Fruit fly (Drosophila melanogaster) whole organism, embryonic: Measurements from ENCODE around the gene Tailor.

Experiments
- CG10431 ChIP-seq: fragments of 200-800 bp; sonication (Bioruptor generic); optimal IDR thresholded peaks from 3 replicates; lab custom pipeline; 2018; ENCODE audit warnings: missing biosample characterization, mild to moderate bottlenecking, missing genetic modification characterization
- CG13424 ChIP-seq: fragments of 200-800 bp; sonication (Bioruptor generic); optimal IDR thresholded peaks from 2 replicates; lab custom pipeline; 2019; ENCODE audit warnings: missing biosample characterization, mild to moderate bottlenecking, missing genetic modification characterization, moderate library complexity
- CG14014 ChIP-seq: fragments of 200-800 bp; sonication (Bioruptor generic); IDR thresholded peaks from 2 replicates; pipeline ENCODE4 v1.3.6; 2022; ENCODE audit warnings: missing biosample characterization, missing genetic modification characterization
- CG15479 ChIP-seq: fragments of 200-800 bp; sonication (Bioruptor generic); optimal IDR thresholded peaks from 3 replicates; lab custom pipeline; 2019; ENCODE audit warnings: missing biosample characterization, mild to moderate bottlenecking, missing genetic modification characterization, moderate library complexity
- chif ChIP-seq, 2 experiments: fragments of 200-800 bp; sonication (Bioruptor generic); optimal IDR thresholded peaks; 3 replicates each; lab custom pipeline; 2016; ENCODE audit warnings: missing biosample characterization in 2 of 2, missing genetic modification characterization in 2 of 2
- mld ChIP-seq: fragments of 200-800 bp; sonication (Bioruptor generic); IDR thresholded peaks from 3 replicates; pipeline ENCODE4 v1.3.6; 2022; ENCODE audit warnings: missing biosample characterization, missing genetic modification characterization; ENCODE audit not compliant: partially characterized antibody
- run ChIP-seq: fragments of 200-800 bp; sonication (Bioruptor generic); optimal IDR thresholded peaks from 3 replicates; lab custom pipeline; 2018; ENCODE audit warnings: missing biosample characterization, mild to moderate bottlenecking, missing genetic modification characterization
- tin ChIP-seq: fragments of 200-800 bp; sonication (Bioruptor generic); optimal IDR thresholded peaks from 3 replicates; lab custom pipeline; 2016; ENCODE audit warnings: missing biosample characterization, missing genetic modification characterization
- yki ChIP-seq: fragments of >200 bp; optimal IDR thresholded peaks from 3 replicates; lab custom pipeline; 2018

DNA sequence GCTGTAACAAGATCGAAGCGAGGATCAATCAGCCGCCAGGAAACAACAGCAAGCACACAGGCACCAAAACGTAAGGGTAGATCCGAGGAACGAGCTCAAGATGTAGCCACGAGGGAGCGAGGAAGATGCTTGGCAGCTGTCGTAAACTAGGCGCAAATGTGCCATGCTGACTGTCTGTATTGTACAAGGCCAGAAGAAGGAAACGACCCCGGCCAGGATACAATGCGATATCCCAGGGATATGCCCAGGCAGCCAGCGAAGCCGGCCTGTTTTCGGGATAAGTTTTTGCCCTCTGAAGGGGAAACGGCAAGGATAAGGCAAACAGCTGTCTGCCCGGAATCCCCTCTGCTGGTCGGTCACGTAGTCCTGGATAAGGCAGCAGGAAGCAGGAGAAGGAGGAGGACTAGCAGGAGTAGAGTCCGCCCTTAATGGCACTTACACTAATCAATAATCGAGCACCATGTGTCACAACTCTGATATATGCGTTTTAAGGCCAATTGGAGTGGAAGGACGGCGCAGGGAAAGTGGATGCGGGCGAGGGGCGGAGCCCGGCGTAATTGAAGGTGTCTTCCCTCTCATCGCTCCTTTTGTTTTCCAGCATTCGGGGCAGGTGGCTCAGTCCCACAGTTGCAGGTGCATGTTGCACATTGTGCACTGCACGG lies 19.8 kb upstream of the Tailor start:
- TF ChIP-seq CG15479, result no peak
- TF ChIP-seq CG10431 (GFP tag; lab: Kevin White, UChicago), result no peak
- TF ChIP-seq tin (GFP tag; lab: Kevin White, UChicago), result no peak
- no peak for TF ChIP-seq mld (GFP tag; lab: Robert Waterston, UW)
- TF ChIP-seq CG14014 (GFP tag; lab: Robert Waterston, UW), result no peak
- no peak for TF ChIP-seq chif (GFP tag; optimal IDR thresholded peaks at IDR 0.05; lab: Kevin White, UChicago)
- no peak for TF ChIP-seq yki
- TF ChIP-seq run (tag; lab: Kevin White, UChicago), result no peak
- TF ChIP-seq CG13424 (tag; lab: Kevin White, UChicago), result no peak
